Worm (Caenorhabditis elegans) whole organism, L2 larva: ENCODE data around the gene Y54F10AM.6.

Experiments used
- R02D3.7 ChIP-seq: fragments of 150-350 bp; optimal IDR thresholded peaks from 2 replicates; lab custom pipeline; 2014; ENCODE audit warnings: missing biosample characterization, missing genetic modification characterization
- ceh-82 ChIP-seq: fragments of 150-350 bp; optimal IDR thresholded peaks from 2 replicates; lab custom pipeline; 2014; ENCODE audit warnings: missing biosample characterization, missing genetic modification characterization
- egl-27 ChIP-seq: sonication (generic microtip); optimal IDR thresholded peaks from 3 replicates; lab custom pipeline; 2017; ENCODE audit warnings: missing biosample characterization, missing genetic modification reagents, missing genetic modification characterization
- nhr-11 ChIP-seq: fragments of 150-350 bp; optimal IDR thresholded peaks from 2 replicates; lab custom pipeline; 2014; ENCODE audit warnings: missing biosample characterization, missing genetic modification characterization
- nhr-237 ChIP-seq: fragments of 150-350 bp; optimal IDR thresholded peaks from 2 replicates; lab custom pipeline; 2014; ENCODE audit warnings: missing biosample characterization, missing genetic modification characterization

DNA sequence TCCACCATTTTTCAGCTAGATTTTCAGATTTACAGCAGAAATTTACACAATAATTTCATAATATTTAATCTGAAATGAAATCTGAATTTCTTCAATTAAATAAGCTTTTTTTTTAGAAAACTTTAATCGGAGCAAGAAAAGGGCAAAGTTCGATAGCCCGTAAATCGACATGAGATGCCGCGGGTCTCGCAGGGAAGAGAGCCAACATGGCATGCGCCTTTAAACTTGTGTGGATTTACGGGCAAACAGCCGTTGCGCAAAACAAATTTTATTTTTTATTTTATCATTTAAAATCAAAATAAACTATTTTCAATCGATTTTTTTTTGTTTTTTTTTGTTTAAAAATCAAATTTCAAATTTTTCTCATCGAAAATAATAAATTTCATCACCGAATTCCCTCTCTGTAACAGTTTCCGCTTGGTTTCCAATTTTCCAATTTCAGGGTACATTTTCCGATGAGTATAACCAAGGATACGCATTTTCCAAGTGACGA, 20.0 kb downstream of the Y54F10AM.6 start, which contains the start of the genes Y54F10AM.15, rbc-2 and ndua-8:
- peak; percentile 85 for TF ChIP-seq egl-27 (tag; lab: Kevin White, UChicago)
- TF ChIP-seq nhr-237 (tag; lab: Kevin White, UChicago): no peak
- TF ChIP-seq ceh-82 (tag; lab: Kevin White, UChicago): peak; percentile 79
- TF ChIP-seq nhr-11: no peak
- peak; percentile 99 for TF ChIP-seq R02D3.7
